ENCODE assay signal across 2 fruit fly cellular contexts in genomic region chr3L:14027549-14027948, dm6.
A peak's percentile ranks its signal among the peaks of the same experiment; 100 is the strongest.
TF ChIP-seq lines count a peak whose summit lies in the region.

No protein-coding gene starts in this region.

- no peak for TF ChIP-seq CTCF in whole organism, embryonic (GFP tag; optimal IDR thresholded peaks at IDR 0.05; lab: Kevin White, UChicago)

TF ChIP-seq in whole organism, embryonic, 481 proteins besides CTCF, POLR2A, EP300 and RAD21:
- TF ChIP-seq Dfd (GFP tag; optimal IDR thresholded peaks at IDR 0.05; lab: Kevin White, UChicago): peak in 1 of 2 experiments; percentile 44
- TF ChIP-seq CG7987 (GFP tag; optimal IDR thresholded peaks at IDR 0.05; lab: Kevin White, UChicago): no peak
- no peak for TF ChIP-seq sob (GFP tag; IDR thresholded peaks at IDR 0.05; lab: Robert Waterston, UW)
- TF ChIP-seq Atf3 (GFP tag; optimal IDR thresholded peaks at IDR 0.05; lab: Kevin White, UChicago): no peak
- TF ChIP-seq Dad (GFP tag; optimal IDR thresholded peaks at IDR 0.05; lab: Kevin White, UChicago): no peak
- no peak for TF ChIP-seq ab (GFP tag; optimal IDR thresholded peaks at IDR 0.05; lab: Kevin White, UChicago)
- peak; percentile 64 for TF ChIP-seq CG4360 (GFP tag; IDR thresholded peaks at IDR 0.05; lab: Robert Waterston, UW)

TF ChIP-seq in whole organism, wandering third instar larva, 38 proteins besides CTCF, POLR2A, EP300 and RAD21:
- TF ChIP-seq Dfd (GFP tag; optimal IDR thresholded peaks at IDR 0.05; lab: Kevin White, UChicago) (peak; percentile 88), psq (GFP tag; optimal IDR thresholded peaks at IDR 0.05; lab: Kevin White, UChicago) (no peak)
